Worm (Caenorhabditis elegans): Measurements from ENCODE around the gene ptr-5.

ptr-5 gene

ce11 chrX:17338944-17339343 lies 20.6 kb downstream of the ptr-5 start:
- TF ChIP-seq unc-62 (GFP tag; optimal IDR thresholded peaks at IDR 0.05): no peak

ce11 chrX:17340484-17340883 lies 22.1 kb downstream of the ptr-5 start, which contains the start of gene C53C11.1:
Gene C53C11.1 (plus strand): TSS chrX:17340784.
- TF ChIP-seq unc-62 (GFP tag; optimal IDR thresholded peaks at IDR 0.05): no peak

- no peak for TF ChIP-seq unc-62 (GFP tag; optimal IDR thresholded peaks at IDR 0.05)
These were observed 31.0 kb downstream of the ptr-5 start for ce11 chrX:17349411-17349810.

- no peak for TF ChIP-seq unc-62 (GFP tag; optimal IDR thresholded peaks at IDR 0.05)
These were observed 33.7 kb downstream of the ptr-5 start for ce11 chrX:17352098-17352497.

- no peak for TF ChIP-seq unc-62 (GFP tag; optimal IDR thresholded peaks at IDR 0.05)
These were observed 37.1 kb downstream of the ptr-5 start for ce11 chrX:17355462-17355861.

ce11 chrX:17356748-17357147 lies 38.4 kb downstream of the ptr-5 start:
- no peak for TF ChIP-seq unc-62 (GFP tag; optimal IDR thresholded peaks at IDR 0.05)

- no peak for TF ChIP-seq unc-62 (GFP tag; optimal IDR thresholded peaks at IDR 0.05)
These were observed 41.1 kb downstream of the ptr-5 start, which contains the start of gene npr-36 for ce11 chrX:17359452-17359851. Gene npr-36 (plus strand): TSS chrX:17359752.

ce11 chrX:17362529-17362928 lies 44.1 kb downstream of the ptr-5 start, which contains the start of gene F10D7.11:
Gene F10D7.11 (plus strand): TSS chrX:17362829.
- TF ChIP-seq unc-62 (GFP tag; optimal IDR thresholded peaks at IDR 0.05): no peak

- no peak for TF ChIP-seq unc-62 (GFP tag; optimal IDR thresholded peaks at IDR 0.05)
These were observed 45.1 kb downstream of the ptr-5 start for ce11 chrX:17363491-17363890.

ce11 chrX:17368542-17368941 lies 50.2 kb downstream of the ptr-5 start, which contains the start of gene mfsd-10:
Gene mfsd-10 (minus strand): TSS chrX:17368642.
- TF ChIP-seq unc-62 (GFP tag; optimal IDR thresholded peaks at IDR 0.05): no peak

ce11 chrX:17369514-17369913 lies 51.1 kb downstream of the ptr-5 start:
- TF ChIP-seq unc-62 (GFP tag; optimal IDR thresholded peaks at IDR 0.05): no peak

- TF ChIP-seq unc-62 (GFP tag; optimal IDR thresholded peaks at IDR 0.05): no peak
These were observed 55.6 kb downstream of the ptr-5 start for ce11 chrX:17373955-17374354.

- TF ChIP-seq unc-62 (GFP tag; optimal IDR thresholded peaks at IDR 0.05): no peak
These were observed 56.1 kb downstream of the ptr-5 start, which contains the start of gene F10D7.3 for ce11 chrX:17374534-17374933. Gene F10D7.3 (minus strand): TSS chrX:17374634.

ce11 chrX:17375877-17376276 lies 57.5 kb downstream of the ptr-5 start:
- TF ChIP-seq unc-62 (GFP tag; optimal IDR thresholded peaks at IDR 0.05): no peak

Measured in whole organism, dauer.